Worm (Caenorhabditis elegans): ENCODE results near the gene tmed-12.

The tmed-12 gene

DNA sequence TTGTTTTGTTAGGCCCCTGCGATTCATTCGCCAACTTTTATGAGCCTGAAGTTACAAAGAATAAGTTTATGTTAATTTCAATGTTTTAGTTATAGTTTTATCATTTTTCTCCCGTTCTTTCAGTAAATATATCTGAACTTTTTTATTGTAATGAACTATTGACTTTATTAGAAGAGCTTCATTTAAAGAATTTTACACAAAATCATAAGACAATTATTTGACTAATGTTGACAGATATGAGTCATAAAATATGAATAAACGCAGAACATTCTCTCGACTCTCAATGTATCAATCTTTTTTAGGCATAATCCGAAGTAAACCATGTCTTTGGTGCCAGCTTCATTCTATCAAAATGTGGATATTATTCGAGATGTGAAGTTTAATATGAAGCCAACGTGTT, 14.1 kb upstream of the tmed-12 start, which contains the start of the genes T08D2.5 and T08D2.4:
T08D2.5 (plus strand) TSS at position 301 of the 400 bp plus-strand sequence.
T08D2.4 (plus strand) TSS at position 322 of the 400 bp plus-strand sequence.
- TF ChIP-seq ets-4 (GFP tag; optimal IDR thresholded peaks at IDR 0.05) (no peak), aptf-2 (GFP tag; conservative IDR thresholded peaks at IDR 0.05) (no peak)

DNA sequence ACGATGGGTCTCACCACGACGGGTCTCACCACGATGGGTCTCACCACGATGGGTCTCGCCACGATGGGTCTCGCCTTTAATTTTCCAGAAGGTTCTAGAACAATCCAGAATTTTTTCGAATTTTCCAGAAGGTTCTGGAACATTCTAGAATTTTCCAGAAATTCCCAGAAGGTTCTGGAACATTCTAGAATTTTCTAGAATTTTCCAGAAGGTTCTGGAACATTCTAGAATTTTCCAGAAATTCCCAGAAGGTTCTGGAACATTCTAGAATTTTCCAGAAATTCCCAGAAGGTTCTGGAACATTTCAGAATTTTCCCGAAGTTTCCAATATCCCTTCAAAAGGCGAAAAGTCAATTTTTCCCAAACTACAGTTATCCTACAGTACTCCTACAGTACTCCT, 6.6 kb upstream of the tmed-12 start:
- TF ChIP-seq egrh-3 (GFP tag; IDR thresholded peaks at IDR 0.05) (0 out of 2 replicates have a peak, but pooled peaks have one; percentile 6), madf-6 (GFP tag; IDR thresholded peaks at IDR 0.05) (peak; percentile 50; the same call in 1 of the 2 replicates), pbrm-1 (GFP tag; IDR thresholded peaks at IDR 0.05) (0 out of 2 replicates have a peak, but pooled peaks have one; percentile 47), rcor-1 (GFP tag; IDR thresholded peaks at IDR 0.05) (peak; percentile 32; the same call in 1 of the 2 replicates), F33H1.4 (GFP tag; IDR thresholded peaks at IDR 0.05) (peak; percentile 6; the same call in 1 of the 2 replicates), ekl-4 (GFP tag; IDR thresholded peaks at IDR 0.05) (0 out of 2 replicates have a peak, but pooled peaks have one; percentile 14), dox-1 (GFP tag; IDR thresholded peaks at IDR 0.05) (peak; percentile 82), hsf-1 (GFP tag; IDR thresholded peaks at IDR 0.05) (peak; percentile 98), ceh-100 (GFP tag; IDR thresholded peaks at IDR 0.05) (0 out of 2 replicates have a peak, but pooled peaks have one; percentile 50), Y79H2A.3 (GFP tag; conservative IDR thresholded peaks at IDR 0.05) (0 out of 2 replicates have a peak, but pooled peaks have one; percentile 26)

DNA sequence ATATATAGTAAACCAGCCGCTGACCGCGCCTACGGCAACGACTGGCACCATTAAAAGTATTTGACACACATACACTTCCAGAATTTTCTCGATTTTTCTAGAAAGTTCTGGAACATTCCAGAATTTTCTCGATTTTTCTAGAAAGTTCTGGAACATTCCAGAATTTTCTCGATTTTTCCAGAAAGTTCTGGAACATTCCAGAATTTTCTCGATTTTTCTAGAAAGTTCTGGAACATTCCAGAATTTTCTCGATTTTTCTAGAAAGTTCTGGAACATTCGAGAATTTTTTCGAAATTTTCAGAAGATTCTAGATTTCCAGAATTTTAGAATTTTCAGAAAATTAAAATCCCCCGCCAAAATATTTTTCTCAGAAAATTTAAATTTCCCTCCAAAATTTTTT, 5.6 kb upstream of the tmed-12 start:
- TF ChIP-seq dox-1 (GFP tag; IDR thresholded peaks at IDR 0.05) = peak; percentile 64
- TF ChIP-seq hsf-1 (GFP tag; IDR thresholded peaks at IDR 0.05) = peak; percentile 93
- TF ChIP-seq madf-6 (GFP tag; IDR thresholded peaks at IDR 0.05) = 0 out of 2 replicates have a peak, but pooled peaks have one; percentile 16

DNA sequence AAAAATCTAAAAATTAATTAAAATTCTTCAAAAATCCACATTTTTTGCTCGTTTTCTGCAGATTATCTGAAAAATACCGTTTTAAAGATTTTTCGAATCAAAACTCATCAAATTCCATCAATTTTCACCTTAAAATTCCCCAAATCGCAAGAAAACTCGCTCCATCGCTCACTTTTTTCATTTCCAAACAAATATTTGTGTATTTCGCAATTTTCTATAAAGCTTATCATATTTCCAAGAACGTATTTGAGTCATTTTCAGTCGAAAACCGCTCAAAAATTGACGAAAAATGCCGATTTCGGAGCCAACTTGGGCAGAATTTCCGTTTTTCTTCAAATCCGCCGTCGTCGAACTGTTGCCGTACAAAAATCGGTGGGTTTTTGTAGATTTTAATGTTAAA, 866 bp upstream of the tmed-12 start:
- TF ChIP-seq cebp-1 (GFP tag; IDR thresholded peaks at IDR 0.05) = peak; percentile 79
- TF ChIP-seq cebp-1 (tag; optimal IDR thresholded peaks at IDR 0.05) = peak; percentile 77

DNA sequence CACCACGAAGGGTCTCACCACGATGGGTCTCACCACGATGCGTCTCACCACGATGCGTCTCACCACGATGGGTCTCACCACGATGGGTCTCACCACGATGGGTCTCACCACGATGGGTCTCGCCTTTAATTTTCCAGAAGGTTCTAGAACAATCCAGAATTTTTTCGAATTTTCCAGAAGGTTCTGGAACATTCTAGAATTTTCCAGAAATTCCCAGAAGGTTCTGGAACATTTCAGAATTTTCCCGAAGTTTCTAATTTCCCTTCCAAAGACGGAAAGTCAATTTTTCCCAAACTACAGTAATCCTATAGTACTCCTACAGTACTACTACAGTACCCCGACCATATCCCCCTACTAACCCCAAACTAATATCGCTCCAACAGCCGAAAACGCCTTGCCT, 1.3 kb downstream of the tmed-12 start:
- TF ChIP-seq D2030.7 (GFP tag; IDR thresholded peaks at IDR 0.05) (0 out of 2 replicates have a peak, but pooled peaks have one; percentile 24), F33H1.4 (GFP tag; IDR thresholded peaks at IDR 0.05) (peak; percentile 43), hsf-1 (GFP tag; IDR thresholded peaks at IDR 0.05) (peak; percentile 94), dox-1 (GFP tag; IDR thresholded peaks at IDR 0.05) (peak; percentile 43; the same call in 1 of the 2 replicates)

DNA sequence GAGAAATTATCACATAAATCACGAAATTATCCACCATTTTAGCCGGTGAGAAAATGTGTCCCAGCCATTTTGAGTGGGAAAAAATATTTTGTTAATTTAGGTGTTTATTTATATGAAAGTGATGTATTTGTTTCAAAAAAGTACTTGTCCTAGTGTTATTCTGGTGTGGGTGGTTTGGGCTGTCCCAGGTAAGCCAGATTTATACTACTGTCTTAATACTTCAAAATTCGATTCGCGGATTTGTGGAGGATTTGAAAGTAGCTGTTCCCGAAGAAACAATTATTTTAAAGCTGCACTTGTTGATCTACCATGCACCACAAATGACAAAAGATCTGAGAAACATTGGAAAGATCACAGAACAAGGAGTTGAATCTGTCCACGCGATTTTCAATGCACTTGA, 15.1 kb downstream of the tmed-12 start, which contains the start of gene Y73B3A.11:
Y73B3A.11 (plus strand) TSS at position 301 of the 400 bp plus-strand sequence.
- no peak for TF ChIP-seq B0019.2 (GFP tag; conservative IDR thresholded peaks at IDR 0.05)
- TF ChIP-seq rec-8 (tag; optimal IDR thresholded peaks at IDR 0.05) = no peak
- TF ChIP-seq repo-1 (tag; optimal IDR thresholded peaks at IDR 0.05) = no peak
- no peak for TF ChIP-seq cebp-2 (GFP tag; IDR thresholded peaks at IDR 0.05)
- no peak for TF ChIP-seq snpc-1.3 (tag; optimal IDR thresholded peaks at IDR 0.05; ENCODE audit: insufficient read depth)
- no peak for TF ChIP-seq attf-5 (GFP tag; optimal IDR thresholded peaks at IDR 0.05)
- TF ChIP-seq nfya-1 (tag; optimal IDR thresholded peaks at IDR 0.05; ENCODE audit: borderline replicate concordance, insufficient read depth) = no peak
- no peak for TF ChIP-seq Y53G8AR.9 (GFP tag; conservative IDR thresholded peaks at IDR 0.05)
- TF ChIP-seq F57A8.1 (GFP tag; optimal IDR thresholded peaks at IDR 0.05) = no peak
- no peak for TF ChIP-seq T07F8.4 (tag; optimal IDR thresholded peaks at IDR 0.05)
- TF ChIP-seq tbp1 (GFP tag; optimal IDR thresholded peaks at IDR 0.05) = no peak

DNA sequence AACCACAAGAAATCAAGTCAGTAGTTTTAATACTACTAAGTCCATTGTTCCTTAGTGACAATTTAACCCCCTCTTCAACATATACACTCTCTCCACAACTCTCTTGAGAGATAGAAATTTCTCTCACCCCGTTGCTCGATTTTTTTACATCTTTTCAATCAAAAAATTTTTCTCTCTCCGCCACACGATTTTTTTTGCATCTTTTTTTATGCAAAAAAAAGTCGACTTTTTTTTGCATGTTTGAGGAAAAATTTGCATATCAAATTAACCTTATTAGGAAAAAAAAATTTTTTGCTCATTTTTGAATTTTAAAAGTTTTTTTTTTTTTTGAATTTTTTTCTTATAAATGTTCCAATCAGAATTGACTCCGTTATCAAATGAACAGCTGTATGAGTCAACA, 16.1 kb downstream of the tmed-12 start:
- TF ChIP-seq egl-18 (GFP tag; IDR thresholded peaks at IDR 0.05) (no peak), zim-3 (tag; optimal IDR thresholded peaks at IDR 0.05) (no peak), attf-6 (GFP tag; IDR thresholded peaks at IDR 0.05) (no peak), ets-4 (GFP tag; optimal IDR thresholded peaks at IDR 0.05) (no peak), ztf-25 (GFP tag; IDR thresholded peaks at IDR 0.05) (no peak), ekl-4 (GFP tag; IDR thresholded peaks at IDR 0.05) (no peak), Y53F4B.3 (GFP tag; IDR thresholded peaks at IDR 0.05) (no peak), attf-5 (GFP tag; optimal IDR thresholded peaks at IDR 0.05) (no peak), attf-3 (GFP tag; conservative IDR thresholded peaks at IDR 0.05) (no peak), madf-8 (GFP tag; conservative IDR thresholded peaks at IDR 0.05) (no peak), lir-1 (GFP tag; conservative IDR thresholded peaks at IDR 0.05) (no peak), C17E4.6 (GFP tag; IDR thresholded peaks at IDR 0.05) (no peak), let-607 (tag; optimal IDR thresholded peaks at IDR 0.05) (no peak)
